Worm (Caenorhabditis elegans): ENCODE measurements around the gene C01G12.7.

ce11 chrII:14610492-14611142, 18.9 kb upstream of the C01G12.7 start:
- TF ChIP-seq gmeb-2 (tag; optimal IDR thresholded peaks at IDR 0.05) (no peak), hlh-30 (tag; optimal IDR thresholded peaks at IDR 0.05; ENCODE audit: insufficient read depth) (no peak)
